Worm (Caenorhabditis elegans) whole organism, mixed stage, embryonic: Measurements from ENCODE around the gene rps-16.

Experiments used
- M03D4.4 ChIP-seq: sonication (generic microtip); optimal IDR thresholded peaks from 2 replicates; lab custom pipeline; 2017; ENCODE audit warnings: mild to moderate bottlenecking, missing genetic modification characterization, missing compliant biosample characterization
- bed-3 ChIP-seq: fragments of 200-800 bp; sonication (Bioruptor generic); optimal IDR thresholded peaks from 3 replicates; lab custom pipeline; 2018; ENCODE audit warnings: mild to moderate bottlenecking, missing genetic modification characterization, moderate library complexity, missing compliant biosample characterization
- blmp-1 ChIP-seq: fragments of 150-350 bp; optimal IDR thresholded peaks from 2 replicates; lab custom pipeline; 2014; ENCODE audit warnings: missing biosample characterization, missing genetic modification characterization
- ceh-39 ChIP-seq: fragments of 150-350 bp; optimal IDR thresholded peaks from 2 replicates; lab custom pipeline; 2014; ENCODE audit warnings: missing biosample characterization, missing genetic modification characterization
- ceh-43 ChIP-seq: fragments of 200-800 bp; sonication (Bioruptor generic); optimal IDR thresholded peaks from 2 replicates; lab custom pipeline; 2018; ENCODE audit warnings: mild to moderate bottlenecking, missing genetic modification characterization, moderate library complexity, missing compliant biosample characterization
- ceh-83 ChIP-seq: fragments of 200-800 bp; sonication (Bioruptor generic); optimal IDR thresholded peaks from 2 replicates; lab custom pipeline; 2018; ENCODE audit warnings: mild to moderate bottlenecking, missing genetic modification characterization, missing compliant biosample characterization
- ces-1 ChIP-seq: fragments of 150-350 bp; optimal IDR thresholded peaks from 2 replicates; lab custom pipeline; 2014; ENCODE audit warnings: missing biosample characterization, missing genetic modification reagents, missing genetic modification characterization
- cnd-1 ChIP-seq: fragments of 200-800 bp; sonication (Bioruptor generic); optimal IDR thresholded peaks from 2 replicates; lab custom pipeline; 2018; ENCODE audit warnings: mild to moderate bottlenecking, missing genetic modification characterization, missing compliant biosample characterization
- drap-1 ChIP-seq: fragments of 200-800 bp; sonication (Bioruptor generic); optimal IDR thresholded peaks from 3 replicates; lab custom pipeline; 2018; ENCODE audit warnings: mild to moderate bottlenecking, missing genetic modification characterization, missing compliant biosample characterization
- elt-3 ChIP-seq: fragments of 150-350 bp; optimal IDR thresholded peaks from 2 replicates; lab custom pipeline; 2014; ENCODE audit warnings: missing biosample characterization, missing genetic modification characterization
- flh-1 ChIP-seq: fragments of 200-800 bp; sonication (Bioruptor generic); optimal IDR thresholded peaks from 2 replicates; lab custom pipeline; 2018; ENCODE audit warnings: mild to moderate bottlenecking, missing genetic modification characterization, moderate library complexity, missing compliant biosample characterization
- lin-13 ChIP-seq: fragments of 150-350 bp; optimal IDR thresholded peaks from 2 replicates; lab custom pipeline; 2014; ENCODE audit warnings: missing biosample characterization, missing genetic modification characterization
- lin-32 ChIP-seq: fragments of 200-800 bp; sonication (Bioruptor generic); optimal IDR thresholded peaks from 2 replicates; lab custom pipeline; 2018; ENCODE audit warnings: mild to moderate bottlenecking, missing genetic modification characterization, missing compliant biosample characterization
- lsy-2 ChIP-seq: fragments of 150-350 bp; optimal IDR thresholded peaks from 2 replicates; lab custom pipeline; 2014; ENCODE audit warnings: missing biosample characterization, missing genetic modification characterization
- mep-1 ChIP-seq: fragments of 150-350 bp; optimal IDR thresholded peaks from 2 replicates; lab custom pipeline; 2017; ENCODE audit warnings: missing biosample characterization, missing genetic modification reagents, missing genetic modification characterization, inconsistent platforms
- nhr-12 ChIP-seq: fragments of 150-350 bp; optimal IDR thresholded peaks from 2 replicates; lab custom pipeline; 2014; ENCODE audit warnings: missing biosample characterization, missing genetic modification characterization
- nhr-2 ChIP-seq: fragments of 150-350 bp; optimal IDR thresholded peaks from 2 replicates; lab custom pipeline; 2014; ENCODE audit warnings: missing biosample characterization, missing genetic modification characterization
- nhr-237 ChIP-seq: fragments of 150-350 bp; optimal IDR thresholded peaks from 2 replicates; lab custom pipeline; 2014; ENCODE audit warnings: missing biosample characterization, missing genetic modification characterization
- nhr-28 ChIP-seq: fragments of 150-350 bp; optimal IDR thresholded peaks from 2 replicates; lab custom pipeline; 2014; ENCODE audit warnings: missing biosample characterization, missing genetic modification characterization
- nhr-76 ChIP-seq: sonication (generic microtip); optimal IDR thresholded peaks from 2 replicates; lab custom pipeline; 2017; ENCODE audit warnings: missing biosample characterization, missing genetic modification characterization
- pha-4 ChIP-seq: fragments of 150-350 bp; optimal IDR thresholded peaks from 2 replicates; lab custom pipeline; 2018; ENCODE audit warnings: missing biosample characterization, missing genetic modification reagents, missing genetic modification characterization
- sem-2 ChIP-seq: fragments of 200-800 bp; sonication (Bioruptor generic); optimal IDR thresholded peaks from 2 replicates; lab custom pipeline; 2018; ENCODE audit warnings: mild to moderate bottlenecking, missing genetic modification characterization, missing compliant biosample characterization
- snpc-4 ChIP-seq: fragments of 150-350 bp; optimal IDR thresholded peaks from 2 replicates; lab custom pipeline; 2014; ENCODE audit warnings: missing biosample characterization, missing genetic modification characterization
- sptf-1 ChIP-seq: sonication (generic microtip); optimal IDR thresholded peaks from 2 replicates; lab custom pipeline; 2017; ENCODE audit warnings: mild to moderate bottlenecking, missing genetic modification characterization, moderate library complexity, missing compliant biosample characterization
- tbx-8 ChIP-seq: fragments of 200-800 bp; sonication (Bioruptor generic); optimal IDR thresholded peaks from 2 replicates; lab custom pipeline; 2018; ENCODE audit warnings: mild to moderate bottlenecking, missing genetic modification characterization, moderate library complexity, missing compliant biosample characterization
- unc-120 ChIP-seq: sonication (generic microtip); optimal IDR thresholded peaks from 2 replicates; lab custom pipeline; 2017; ENCODE audit warnings: missing genetic modification characterization, missing compliant biosample characterization; ENCODE audit not compliant: poor library complexity, severe bottlenecking
- unc-39 ChIP-seq: fragments of 150-350 bp; optimal IDR thresholded peaks from 2 replicates; lab custom pipeline; 2014; ENCODE audit warnings: missing biosample characterization, missing genetic modification characterization
- unc-62 ChIP-seq: fragments of 150-350 bp; optimal IDR thresholded peaks from 2 replicates; lab custom pipeline; 2014; ENCODE audit warnings: missing biosample characterization, missing genetic modification reagents, missing genetic modification characterization
- zip-8 ChIP-seq: fragments of 150-350 bp; optimal IDR thresholded peaks from 2 replicates; lab custom pipeline; 2014; ENCODE audit warnings: missing biosample characterization, missing genetic modification characterization
- ztf-11 ChIP-seq: fragments of 150-350 bp; optimal IDR thresholded peaks from 2 replicates; lab custom pipeline; 2014; ENCODE audit warnings: missing biosample characterization, missing genetic modification characterization

The rps-16 gene

DNA sequence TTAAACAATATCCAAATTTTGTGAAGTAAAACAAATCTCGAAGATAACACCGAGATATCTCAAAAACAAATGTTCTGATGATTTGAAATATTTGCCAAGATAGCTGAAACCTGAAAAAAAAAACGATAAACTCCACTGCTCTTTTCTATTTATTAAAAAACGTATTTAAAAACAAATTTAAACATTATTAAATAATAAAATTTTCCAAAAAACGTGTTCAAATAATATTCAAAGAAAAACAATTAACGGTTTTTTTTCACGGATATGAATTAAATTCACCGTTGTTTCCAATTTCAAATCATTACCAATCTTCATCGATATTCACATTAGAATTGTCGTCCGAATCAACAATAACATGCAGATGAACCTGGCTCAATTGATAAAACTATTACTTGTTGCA lies 4.1 kb downstream of the rps-16 start, which contains the start of gene irld-14:
TSS of gene irld-14 (plus strand) at position 301 of the 400 bp plus-strand sequence.
- TF ChIP-seq nhr-237 (tag; lab: Kevin White, UChicago) = no peak
- TF ChIP-seq nhr-76 = no peak
- no peak for TF ChIP-seq drap-1 (GFP tag; lab: Kevin White, UChicago)
- TF ChIP-seq bed-3 (GFP tag; lab: Kevin White, UChicago) = no peak
- TF ChIP-seq ces-1 (GFP tag; lab: Kevin White, UChicago) = no peak
- no peak for TF ChIP-seq unc-39 (tag; lab: Kevin White, UChicago)

DNA sequence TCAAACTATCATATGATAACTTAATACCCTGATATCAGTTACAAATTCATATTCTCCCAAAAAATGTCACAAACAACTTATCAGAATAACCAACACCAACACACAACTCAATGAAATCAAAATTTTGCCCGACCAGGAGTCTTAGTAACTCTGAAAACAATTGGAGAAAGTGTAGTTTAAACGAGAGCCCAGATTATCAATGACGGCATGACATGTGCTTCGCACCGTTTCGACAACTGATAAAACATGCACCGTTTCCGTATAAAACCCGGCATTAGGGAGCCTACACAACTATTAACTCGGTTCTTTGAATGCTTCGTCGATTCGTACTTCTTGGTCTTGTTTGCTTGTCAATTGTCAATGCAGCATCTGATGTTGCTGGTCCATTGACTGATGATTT lies 6.7 kb downstream of the rps-16 start, which contains the start of gene fil-1:
TSS of gene fil-1 (plus strand) at position 219 of the 400 bp plus-strand sequence.
- TF ChIP-seq unc-39 (tag; lab: Kevin White, UChicago) = no peak
- TF ChIP-seq unc-62 (GFP tag; lab: Kevin White, UChicago) = no peak
- no peak for TF ChIP-seq ceh-83 (GFP tag; lab: Kevin White, UChicago)
- no peak for TF ChIP-seq sem-2
- no peak for TF ChIP-seq mep-1 (tag; lab: Kevin White, UChicago)
- TF ChIP-seq ces-1 (GFP tag; lab: Kevin White, UChicago) = no peak
- TF ChIP-seq nhr-12 (tag; lab: Kevin White, UChicago) = no peak
- TF ChIP-seq nhr-2 (tag; lab: Kevin White, UChicago) = no peak

DNA sequence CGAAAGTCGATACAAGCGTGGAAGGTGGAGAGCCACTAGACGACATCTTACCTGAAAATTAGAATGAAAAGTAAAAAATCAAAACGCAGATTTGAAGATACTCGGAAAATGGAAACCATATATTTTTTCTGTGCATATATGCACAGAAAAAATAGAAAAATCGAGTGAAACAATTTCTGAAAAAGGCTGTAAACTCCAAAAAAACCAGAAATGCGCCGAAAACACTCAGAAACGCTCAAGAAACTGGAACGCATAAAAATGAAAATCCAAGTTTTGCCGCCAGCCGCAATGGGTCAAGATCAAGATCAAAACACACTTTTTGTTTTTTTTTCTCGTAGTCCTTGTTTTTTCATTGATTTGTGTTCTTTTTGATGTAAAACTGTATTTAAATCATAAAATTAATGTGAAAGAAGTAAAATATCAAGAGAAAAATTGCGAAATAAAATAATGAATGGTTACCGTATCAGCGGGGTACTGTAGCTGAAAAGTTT lies 7.7 kb downstream of the rps-16 start, which contains the start of gene T01C3.3:
TSS of gene T01C3.3 (minus strand) at position 51 of the 491 bp plus-strand sequence.
- no peak for TF ChIP-seq flh-1 (GFP tag; lab: Kevin White, UChicago)
- TF ChIP-seq nhr-2 (tag; lab: Kevin White, UChicago) = no peak
- no peak for TF ChIP-seq ztf-11 (tag; lab: Kevin White, UChicago)
- TF ChIP-seq lin-13 (tag; lab: Kevin White, UChicago) = no peak

DNA sequence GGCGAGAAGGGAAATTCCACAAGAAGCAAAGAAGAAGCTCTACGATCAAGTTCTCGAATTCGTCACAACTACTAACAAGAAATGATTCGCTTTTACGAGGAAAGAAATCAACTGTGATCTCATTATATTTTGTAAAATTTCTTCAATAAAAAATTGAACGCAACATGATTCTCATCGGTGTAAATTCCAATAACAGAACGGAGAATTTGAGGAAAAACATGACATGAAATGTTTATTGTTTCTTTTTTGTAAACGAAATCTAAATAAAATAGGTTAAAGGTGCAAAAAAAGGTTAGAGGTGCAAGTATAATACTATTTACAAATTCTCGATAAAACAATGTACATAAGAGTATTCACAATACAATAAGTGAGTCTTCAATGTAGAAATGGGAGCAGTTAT lies 8.9 kb downstream of the rps-16 start:
- TF ChIP-seq unc-120 (tag; lab: Kevin White, UChicago) = no peak
- no peak for TF ChIP-seq cnd-1 (tag; lab: Kevin White, UChicago)
- TF ChIP-seq lsy-2 (tag; lab: Kevin White, UChicago) = no peak
- no peak for TF ChIP-seq nhr-237 (tag; lab: Kevin White, UChicago)
- no peak for TF ChIP-seq nhr-28 (tag; lab: Kevin White, UChicago)
- TF ChIP-seq bed-3 (GFP tag; lab: Kevin White, UChicago) = no peak
- no peak for TF ChIP-seq blmp-1 (tag; lab: Kevin White, UChicago)
- no peak for TF ChIP-seq sptf-1 (tag; lab: Kevin White, UChicago)
- no peak for TF ChIP-seq nhr-12 (tag; lab: Kevin White, UChicago)
- TF ChIP-seq ztf-11 (tag; lab: Kevin White, UChicago) = no peak
- TF ChIP-seq ceh-83 (GFP tag; lab: Kevin White, UChicago) = no peak
- no peak for TF ChIP-seq lin-32 (GFP tag; lab: Kevin White, UChicago)
- no peak for TF ChIP-seq ceh-39 (tag; lab: Kevin White, UChicago)

DNA sequence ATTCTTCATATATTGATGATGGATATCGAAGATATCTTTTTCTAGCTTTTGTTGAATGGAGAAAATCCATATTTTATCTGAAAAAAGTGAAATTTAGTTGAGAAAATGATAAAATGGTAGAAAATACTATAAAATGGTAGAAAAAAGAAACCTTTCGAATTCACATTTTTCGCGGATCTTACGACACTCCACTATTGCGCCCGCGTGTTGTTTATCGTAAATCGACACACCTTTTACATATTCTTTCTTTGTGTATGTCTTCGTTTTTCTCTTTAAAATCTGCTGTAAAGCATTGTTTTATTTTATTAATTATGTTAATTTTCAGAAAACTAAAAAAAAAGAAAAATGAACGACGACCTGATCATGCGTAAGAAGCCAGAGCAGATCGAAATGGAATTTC lies 9.5 kb downstream of the rps-16 start, which contains the start of the genes cdt-2 and T01C3.2:
TSS of gene cdt-2 (minus strand) at position 284 of the 400 bp plus-strand sequence.
TSS of gene T01C3.2 (plus strand) at position 326 of the 400 bp plus-strand sequence.
- TF ChIP-seq cnd-1 (tag; lab: Kevin White, UChicago) (no peak), mep-1 (tag; lab: Kevin White, UChicago) (peak; percentile 28), lsy-2 (tag; lab: Kevin White, UChicago) (peak; percentile 11), pha-4 (no peak)

DNA sequence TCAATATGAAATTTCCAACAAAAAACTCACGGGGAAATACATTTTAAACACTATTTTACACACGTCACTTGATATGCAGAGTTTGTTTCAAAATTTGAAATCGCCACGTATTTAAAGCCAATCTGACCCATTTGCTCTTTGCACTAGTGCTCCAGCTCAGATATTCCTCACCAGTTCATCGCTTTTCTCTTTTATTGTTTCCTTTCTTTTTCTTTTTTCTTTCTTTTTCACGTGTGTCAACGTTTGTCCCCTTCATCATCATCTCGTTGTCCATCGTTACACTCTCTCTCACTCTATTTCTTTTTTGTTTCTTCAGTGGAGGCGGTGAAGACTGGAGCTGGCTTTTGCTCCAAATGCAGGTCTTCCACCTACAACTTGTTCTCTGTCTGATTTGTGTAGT lies 15.7 kb downstream of the rps-16 start, which contains the start of gene F02D8.4:
TSS of gene F02D8.4 (plus strand) at position 301 of the 400 bp plus-strand sequence.
- TF ChIP-seq zip-8 (tag; lab: Kevin White, UChicago) = no peak

DNA sequence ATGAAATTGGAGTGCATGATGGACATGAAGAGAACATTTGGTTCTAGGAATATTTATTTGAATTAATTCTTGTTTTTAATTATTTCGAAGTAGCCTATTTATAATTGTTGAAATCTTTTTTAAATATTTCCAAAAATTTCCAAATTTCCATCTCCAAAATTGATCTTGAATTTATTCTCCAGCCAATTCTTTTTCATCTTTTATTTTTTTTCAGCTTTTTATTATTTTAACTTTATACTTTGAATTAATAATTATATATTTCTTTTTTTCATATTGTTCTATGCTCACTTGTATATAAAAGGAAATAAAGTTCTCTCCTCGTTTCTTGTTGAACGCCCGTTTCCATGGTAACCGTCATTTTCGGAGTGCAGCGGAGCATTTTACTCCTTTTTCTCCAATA lies 20.4 kb downstream of the rps-16 start, which contains the start of gene xbx-1:
TSS of gene xbx-1 (plus strand) at position 301 of the 400 bp plus-strand sequence.
- TF ChIP-seq unc-39 (tag; lab: Kevin White, UChicago) = no peak
- no peak for TF ChIP-seq drap-1 (GFP tag; lab: Kevin White, UChicago)
- TF ChIP-seq elt-3 (tag; lab: Kevin White, UChicago) = no peak
- TF ChIP-seq zip-8 (tag; lab: Kevin White, UChicago) = no peak
- no peak for TF ChIP-seq ces-1 (GFP tag; lab: Kevin White, UChicago)
- no peak for TF ChIP-seq ceh-39 (tag; lab: Kevin White, UChicago)
- TF ChIP-seq bed-3 (GFP tag; lab: Kevin White, UChicago) = no peak
- TF ChIP-seq nhr-76 = no peak
- TF ChIP-seq nhr-12 (tag; lab: Kevin White, UChicago) = no peak
- no peak for TF ChIP-seq flh-1 (GFP tag; lab: Kevin White, UChicago)
- TF ChIP-seq ceh-83 (GFP tag; lab: Kevin White, UChicago) = no peak
- no peak for TF ChIP-seq ceh-43 (GFP tag; lab: Kevin White, UChicago)
- TF ChIP-seq snpc-4 (tag; lab: Kevin White, UChicago) = no peak
- TF ChIP-seq blmp-1 (tag; lab: Kevin White, UChicago) = no peak
- no peak for TF ChIP-seq tbx-8 (GFP tag; lab: Kevin White, UChicago)
- TF ChIP-seq M03D4.4 (tag; lab: Kevin White, UChicago) = no peak
- no peak for TF ChIP-seq ztf-11 (tag; lab: Kevin White, UChicago)
- TF ChIP-seq, all 35 proteins: peak for 0
